Worm (Caenorhabditis elegans): ENCODE results near the gene Y53F4B.10.

DNA sequence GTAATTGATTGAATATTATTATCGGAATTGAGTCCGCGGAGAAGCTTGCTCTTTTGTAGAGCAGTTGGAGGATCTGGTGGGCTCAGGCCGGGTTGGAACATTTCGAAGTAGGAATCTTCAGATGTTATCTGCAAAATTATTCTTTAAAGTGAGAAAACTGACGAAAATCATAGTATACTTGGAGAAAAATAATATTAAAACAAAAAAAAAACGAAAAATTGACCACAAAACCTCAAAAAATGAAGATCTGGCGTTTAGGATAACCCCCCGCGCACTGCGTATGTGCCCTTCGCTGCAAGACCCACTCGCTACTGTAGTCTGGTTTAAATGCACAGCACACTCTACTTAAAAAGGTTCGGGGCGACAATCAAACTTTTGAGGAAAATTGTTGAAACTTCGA, at the start of gene Y53F4B.10:
- no peak for TF ChIP-seq C38D4.7 (GFP tag; optimal IDR thresholded peaks at IDR 0.05)
- no peak for TF ChIP-seq ahr-1 (tag; optimal IDR thresholded peaks at IDR 0.05)
- TF ChIP-seq fax-1 (tag; optimal IDR thresholded peaks at IDR 0.05): no peak
- TF ChIP-seq sox-4 (tag; optimal IDR thresholded peaks at IDR 0.05): no peak
